Worm (Caenorhabditis elegans) whole organism, L1 larva: ENCODE results near the gene ZC449.1.

ENCODE experiments used
- ama-1 ChIP-seq: fragments of 150-350 bp; optimal IDR thresholded peaks from 2 replicates; lab custom pipeline; 2014
- nhr-11 ChIP-seq: fragments of 150-350 bp; optimal IDR thresholded peaks from 2 replicates; lab custom pipeline; 2014; ENCODE audit warnings: missing biosample characterization, missing genetic modification characterization
- pqm-1 ChIP-seq: sonication (generic microtip); optimal IDR thresholded peaks from 3 replicates; lab custom pipeline; 2017; ENCODE audit warnings: missing biosample characterization, missing genetic modification characterization

DNA sequence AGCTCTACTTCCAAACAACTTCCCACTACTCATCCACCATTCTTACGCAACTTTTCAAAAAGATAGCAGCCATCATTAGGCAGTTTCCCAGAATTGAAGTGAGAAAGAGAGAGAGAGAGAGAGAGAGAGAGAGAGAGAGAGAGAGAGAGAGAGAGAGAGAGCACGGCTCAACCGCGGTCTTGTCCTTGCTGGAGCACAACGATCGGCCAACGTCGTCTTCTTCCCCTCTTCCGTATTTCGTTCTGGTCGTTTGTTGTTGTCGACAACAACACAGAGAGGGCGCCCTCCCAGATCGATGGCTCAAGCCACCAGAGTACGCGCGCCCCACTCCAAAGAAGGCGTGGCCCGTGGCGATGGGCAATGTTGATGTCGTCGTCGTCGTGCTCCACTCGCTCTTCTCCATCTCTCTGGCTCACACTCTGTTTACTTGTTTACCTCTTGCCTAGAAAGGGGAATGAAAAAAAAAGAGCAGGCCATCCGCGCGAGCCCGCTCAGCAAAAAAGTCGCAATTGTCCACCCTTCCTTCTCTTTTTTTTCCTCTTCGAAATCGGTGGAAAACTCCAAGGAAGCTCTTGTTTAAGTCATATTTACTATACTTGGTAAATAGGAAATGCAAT is 42.1 kb upstream of the ZC449.1 start:
- no peak for TF ChIP-seq nhr-11 (tag; lab: Kevin White, UChicago)
- no peak for TF ChIP-seq pqm-1 (tag; lab: Kevin White, UChicago)
- TF ChIP-seq ama-1 (lab: Kevin White, UChicago): no peak
